Fruit fly (Drosophila melanogaster) whole organism: ENCODE measurements around the gene CG2120.

ENCODE experiments used
- CG8478 ChIP-seq: fragments of >200 bp; optimal IDR thresholded peaks from 2 replicates; lab custom pipeline; 2018; ENCODE audit warnings: inconsistent platforms
- Dll ChIP-seq: fragments of >200 bp; optimal IDR thresholded peaks from 2 replicates; lab custom pipeline; 2017
- EcR ChIP-seq, 2 experiments: fragments of >200 bp; optimal IDR thresholded peaks; 2 replicates each; lab custom pipeline; 2017; ENCODE audit warnings: missing biosample characterization in 2 of 2, missing genetic modification characterization in 2 of 2, missing genetic modification reagents in 2 of 2
- pan ChIP-seq: fragments of >200 bp; optimal IDR thresholded peaks from 2 replicates; lab custom pipeline; 2017
- psq ChIP-seq: fragments of >200 bp; optimal IDR thresholded peaks from 2 replicates; lab custom pipeline; 2017
- usp ChIP-seq: fragments of >200 bp; optimal IDR thresholded peaks from 2 replicates; lab custom pipeline; 2017; ENCODE audit warnings: missing biosample characterization, missing genetic modification characterization, mixed read lengths

dm6 chrX:8163452-8163851 lies 27.8 kb downstream of the CG2120 start:
- TF ChIP-seq usp (no peak), pan (no peak), psq (no peak), Dll (lab: Kevin White, UChicago) (no peak), EcR (GFP tag; optimal IDR thresholded peaks at IDR 0.05; lab: Kevin White, UChicago) (no peak), CG8478 (no peak)
